Fruit fly (Drosophila melanogaster): ENCODE data around the gene Pcyt2.

Pcyt2 gene

DNA sequence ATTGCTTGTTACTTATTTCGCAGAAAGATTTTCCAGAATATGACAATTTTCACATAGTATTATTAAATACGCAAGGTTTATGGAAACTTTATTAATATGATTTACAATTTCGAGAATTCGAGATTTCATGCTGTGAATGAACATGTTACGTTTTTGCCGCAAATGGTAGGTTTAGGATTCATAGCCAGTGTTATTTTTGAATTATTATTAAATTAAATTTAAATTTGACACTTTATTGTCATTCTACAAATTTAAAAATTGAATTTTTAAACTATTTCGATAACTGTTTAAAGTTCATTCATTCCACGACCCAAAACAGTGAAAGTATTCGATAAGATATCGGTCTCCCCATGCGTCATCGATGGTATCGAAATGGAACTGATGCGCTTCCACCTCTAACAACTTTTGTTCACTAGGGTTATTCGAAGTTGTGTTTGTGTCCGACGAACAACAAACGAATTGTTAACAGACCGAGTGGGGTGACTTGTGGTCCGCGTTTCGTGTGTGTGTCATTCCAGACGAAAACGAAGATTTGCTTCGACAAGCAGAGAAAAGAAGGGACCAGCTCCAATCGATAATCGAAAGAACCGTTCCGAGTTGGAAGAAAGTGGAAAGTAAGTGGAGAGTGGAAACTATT is 7.5 kb upstream of the Pcyt2 start, which contains the start of the genes CG32313 and Pcyt1 (continued):
- TF ChIP-seq dpn (GFP tag; optimal IDR thresholded peaks at IDR 0.05) (peak in 1 of 2 experiments; percentile 6), fd64A (GFP tag; optimal IDR thresholded peaks at IDR 0.05) (no peak), abd-A (tag; optimal IDR thresholded peaks at IDR 0.05) (no peak), Chrac-16 (GFP tag; optimal IDR thresholded peaks at IDR 0.05) (no peak), gcm2 (GFP tag; optimal IDR thresholded peaks at IDR 0.05) (no peak), chif (GFP tag; optimal IDR thresholded peaks at IDR 0.05) (no peak), CG13775 (GFP tag; optimal IDR thresholded peaks at IDR 0.05) (no peak), D19A (tag; optimal IDR thresholded peaks at IDR 0.05) (no peak), chn (GFP tag; optimal IDR thresholded peaks at IDR 0.05) (no peak), CG7839 (tag; optimal IDR thresholded peaks at IDR 0.05) (peak; percentile 3), shn (GFP tag; optimal IDR thresholded peaks at IDR 0.05) (no peak), sob (GFP tag; IDR thresholded peaks at IDR 0.05) (no peak), CG17912 (GFP tag; optimal IDR thresholded peaks at IDR 0.05) (peak; percentile 63), H2.0 (GFP tag; IDR thresholded peaks at IDR 0.05) (no peak), bcd (GFP tag; optimal IDR thresholded peaks at IDR 0.05) (no peak), Six4 (GFP tag; optimal IDR thresholded peaks at IDR 0.05) (no peak), nom (GFP tag; optimal IDR thresholded peaks at IDR 0.05) (no peak), esg (GFP tag; conservative IDR thresholded peaks at IDR 0.05) (no peak), pzg (GFP tag; optimal IDR thresholded peaks at IDR 0.05) (peak; percentile 90), CG8359 (GFP tag; optimal IDR thresholded peaks at IDR 0.05; ENCODE audit: borderline replicate concordance) (no peak), pfk (GFP tag; optimal IDR thresholded peaks at IDR 0.05) (peak; percentile 90), gce (GFP tag; IDR thresholded peaks at IDR 0.05) (no peak), Dip3 (GFP tag; optimal IDR thresholded peaks at IDR 0.05) (no peak), CG11695 (GFP tag; IDR thresholded peaks at IDR 0.05) (no peak), chm (GFP tag; IDR thresholded peaks at IDR 0.05) (peak; percentile 71; the same call in 1 of the 2 replicates), CG30431 (GFP tag; optimal IDR thresholded peaks at IDR 0.05) (no peak), HmgD (GFP tag; optimal IDR thresholded peaks at IDR 0.05) (peak; percentile 49), CG34376 (GFP tag; optimal IDR thresholded peaks at IDR 0.05) (peak; percentile 30), CG1647 (GFP tag; optimal IDR thresholded peaks at IDR 0.05) (no peak), Ada2b (GFP tag; IDR thresholded peaks at IDR 0.05) (no peak), HmgZ (tag; optimal IDR thresholded peaks at IDR 0.05) (peak; percentile 61), lilli (GFP tag; optimal IDR thresholded peaks at IDR 0.05) (peak; percentile 40), slbo (GFP tag; IDR thresholded peaks at IDR 0.05) (peak; percentile 39; the same call in 1 of the 2 replicates), CG14710 (tag; optimal IDR thresholded peaks at IDR 0.05) (peak; percentile 54), sens (GFP tag) (no peak), Atf3 (GFP tag; optimal IDR thresholded peaks at IDR 0.05) (no peak), Myb (GFP tag; optimal IDR thresholded peaks at IDR 0.05) (peak; percentile 58), Tbp (GFP tag; optimal IDR thresholded peaks at IDR 0.05) (no peak), CG6272 (GFP tag; IDR thresholded peaks at IDR 0.05) (no peak), Dll (GFP tag; IDR thresholded peaks at IDR 0.05; ENCODE audit: partially characterized antibody) (peak; percentile 85), CG4707 (GFP tag; optimal IDR thresholded peaks at IDR 0.05) (peak; percentile 37), Xrp1 (GFP tag; IDR thresholded peaks at IDR 0.05) (no peak; the same call in 1 of the 2 replicates), tgo (GFP tag; IDR thresholded peaks at IDR 0.05) (no peak), az2 (GFP tag; optimal IDR thresholded peaks at IDR 0.05) (no peak), CG11398 (GFP tag; optimal IDR thresholded peaks at IDR 0.05) (no peak), CG31388 (GFP tag; optimal IDR thresholded peaks at IDR 0.05) (no peak), CG34224 (GFP tag; IDR thresholded peaks at IDR 0.05; ENCODE audit: partially characterized antibody) (peak; percentile 87), Sry-δ (GFP tag; optimal IDR thresholded peaks at IDR 0.05) (peak; percentile 96), ac (GFP tag; optimal IDR thresholded peaks at IDR 0.05) (no peak), Scr (GFP tag; IDR thresholded peaks at IDR 0.05; ENCODE audit: partially characterized antibody) (peak; percentile 86), en (GFP tag; optimal IDR thresholded peaks at IDR 0.05) (no peak)

Measured in whole organism, embryonic.